Worm (Caenorhabditis elegans) whole organism, mixed stage, embryonic: Measurements from ENCODE around the gene col-133.

Experiments used
- ces-1 ChIP-seq: fragments of 150-350 bp; optimal IDR thresholded peaks from 2 replicates; lab custom pipeline; 2014; ENCODE audit warnings: missing biosample characterization, missing genetic modification reagents, missing genetic modification characterization
- drap-1 ChIP-seq: fragments of 200-800 bp; sonication (Bioruptor generic); optimal IDR thresholded peaks from 3 replicates; lab custom pipeline; 2018; ENCODE audit warnings: mild to moderate bottlenecking, missing genetic modification characterization, missing compliant biosample characterization
- elt-3 ChIP-seq: fragments of 150-350 bp; optimal IDR thresholded peaks from 2 replicates; lab custom pipeline; 2014; ENCODE audit warnings: missing biosample characterization, missing genetic modification characterization
- nhr-2 ChIP-seq: fragments of 150-350 bp; optimal IDR thresholded peaks from 2 replicates; lab custom pipeline; 2014; ENCODE audit warnings: missing biosample characterization, missing genetic modification characterization
- snpc-4 ChIP-seq: fragments of 150-350 bp; optimal IDR thresholded peaks from 2 replicates; lab custom pipeline; 2014; ENCODE audit warnings: missing biosample characterization, missing genetic modification characterization
- unc-39 ChIP-seq: fragments of 150-350 bp; optimal IDR thresholded peaks from 2 replicates; lab custom pipeline; 2014; ENCODE audit warnings: missing biosample characterization, missing genetic modification characterization

DNA sequence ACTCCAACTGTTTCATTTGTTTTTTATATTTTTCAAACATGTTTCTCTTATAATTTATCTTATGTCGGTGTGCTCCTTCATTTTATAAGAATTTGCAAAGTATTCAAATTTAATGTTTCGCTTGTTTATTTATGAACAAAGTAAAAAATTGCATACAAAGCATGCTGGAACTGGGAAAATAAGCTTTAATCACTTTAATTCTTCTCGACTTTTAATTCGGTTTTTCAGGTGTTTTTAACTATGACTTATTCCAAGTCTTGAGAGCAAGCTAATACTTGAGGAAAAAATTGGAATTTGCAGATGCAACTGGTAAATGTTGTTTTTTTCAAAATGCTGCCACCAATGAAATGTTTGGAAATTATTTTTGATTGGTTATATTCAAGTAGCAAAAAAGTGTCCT lies 32.6 kb upstream of the col-133 start, which contains the start of gene srz-59:
- no peak for TF ChIP-seq snpc-4
- TF ChIP-seq unc-39 (tag; lab: Kevin White, UChicago) = no peak
- TF ChIP-seq ces-1 (GFP tag; lab: Kevin White, UChicago) = no peak
- no peak for TF ChIP-seq nhr-2 (tag; lab: Kevin White, UChicago)
- TF ChIP-seq elt-3 (tag; lab: Kevin White, UChicago) = no peak
- no peak for TF ChIP-seq drap-1 (GFP tag; lab: Kevin White, UChicago)
